Comparison of ENCODE assay signal across 5 worm cellular contexts in genomic region chrX:14101986-14102385, ce11.
TF ChIP-seq lines count a peak whose summit lies in the region.

Gene F16B12.6 (plus strand): TSS chrX:14102316.

TF ChIP-seq in whole organism, L1 larva, 84 proteins besides CTCF, POLR2A, EP300 and RAD21 (continues in another document):
- TF ChIP-seq unc-86 (tag; optimal IDR thresholded peaks at IDR 0.05; lab: Kevin White, UChicago) (peak; percentile 64), nhr-90 (tag; optimal IDR thresholded peaks at IDR 0.05; lab: Kevin White, UChicago; ENCODE audit: poor library complexity) (peak; percentile 68), ceh-88 (GFP tag; IDR thresholded peaks at IDR 0.05; lab: Robert Waterston, UW) (peak; percentile 57; the same call in 1 of the 2 replicates), ceh-63 (GFP tag; optimal IDR thresholded peaks at IDR 0.05; lab: Kevin White, UChicago) (no peak), lin-15B (tag; optimal IDR thresholded peaks at IDR 0.05; lab: Kevin White, UChicago) (peak; percentile 88), lin-13 (GFP tag; optimal IDR thresholded peaks at IDR 0.05; lab: Kevin White, UChicago) (peak; percentile 78), skn-1 (tag; optimal IDR thresholded peaks at IDR 0.05; lab: Kevin White, UChicago) (peak; percentile 75), ama-1 (optimal IDR thresholded peaks at IDR 0.05; lab: Kevin White, UChicago) (no peak), snu-23 (GFP tag; optimal IDR thresholded peaks at IDR 0.05; lab: Kevin White, UChicago) (peak; percentile 91), elt-2 (tag; optimal IDR thresholded peaks at IDR 0.05; lab: Kevin White, UChicago) (peak; percentile 23), aly-2 (tag; optimal IDR thresholded peaks at IDR 0.05; lab: Kevin White, UChicago) (peak; percentile 53), ceh-8 (GFP tag; optimal IDR thresholded peaks at IDR 0.05; lab: Kevin White, UChicago) (no peak), nhr-85 (tag; lab: Kevin White, UChicago) (peak; percentile 90), lin-14 (GFP tag; optimal IDR thresholded peaks at IDR 0.05; lab: Kevin White, UChicago) (peak; percentile 97), nhr-71 (tag; optimal IDR thresholded peaks at IDR 0.05; lab: Kevin White, UChicago) (peak; percentile 88), C16A3.4 (tag; optimal IDR thresholded peaks at IDR 0.05; lab: Kevin White, UChicago) (peak; percentile 79), unc-98 (GFP tag; IDR thresholded peaks at IDR 0.05; lab: Robert Waterston, UW) (no peak), swsn-7 (tag; optimal IDR thresholded peaks at IDR 0.05; lab: Kevin White, UChicago) (peak; percentile 82)

TF ChIP-seq in whole organism, L3 larva, 47 proteins besides CTCF, POLR2A, EP300 and RAD21 (continues in another document):
- no peak for TF ChIP-seq fos-1 (tag; optimal IDR thresholded peaks at IDR 0.05; lab: Kevin White, UChicago)
- TF ChIP-seq unc-62 (GFP tag; optimal IDR thresholded peaks at IDR 0.05; lab: Kevin White, UChicago) = no peak
- peak; percentile 84 for TF ChIP-seq nfya-1 (tag; optimal IDR thresholded peaks at IDR 0.05; lab: Kevin White, UChicago; ENCODE audit: insufficient read depth)
- TF ChIP-seq nhr-28 (tag; optimal IDR thresholded peaks at IDR 0.05; lab: Kevin White, UChicago) = no peak
- TF ChIP-seq lsy-12 (tag; optimal IDR thresholded peaks at IDR 0.05; lab: Kevin White, UChicago) = peak; percentile 2
- peak; percentile 65 for TF ChIP-seq skn-1 (tag; optimal IDR thresholded peaks at IDR 0.05; lab: Kevin White, UChicago)
- TF ChIP-seq nhr-76 (tag; optimal IDR thresholded peaks at IDR 0.05; lab: Kevin White, UChicago) = no peak
- TF ChIP-seq pqm-1 (tag; optimal IDR thresholded peaks at IDR 0.05; lab: Kevin White, UChicago) = peak; percentile 43
- no peak for TF ChIP-seq sea-2 (GFP tag; optimal IDR thresholded peaks at IDR 0.05; lab: Kevin White, UChicago)
- TF ChIP-seq elt-3 (tag; optimal IDR thresholded peaks at IDR 0.05; lab: Kevin White, UChicago) = no peak
- TF ChIP-seq fkh-2 (tag; optimal IDR thresholded peaks at IDR 0.05; lab: Kevin White, UChicago) = no peak
- peak; percentile 47 for TF ChIP-seq jun-1 (tag; optimal IDR thresholded peaks at IDR 0.05; lab: Kevin White, UChicago)
- TF ChIP-seq aly-2 (tag; optimal IDR thresholded peaks at IDR 0.05; lab: Kevin White, UChicago) = no peak
- TF ChIP-seq nhr-25 (tag; optimal IDR thresholded peaks at IDR 0.05; lab: Kevin White, UChicago) = peak; percentile 80
- peak; percentile 54 for TF ChIP-seq snpc-4 (tag; optimal IDR thresholded peaks at IDR 0.05; lab: Kevin White, UChicago)
- peak; percentile 47 for TF ChIP-seq lin-39 (tag; optimal IDR thresholded peaks at IDR 0.05; lab: Kevin White, UChicago)
- TF ChIP-seq elt-2 (tag; optimal IDR thresholded peaks at IDR 0.05; lab: Kevin White, UChicago) = peak; percentile 64
- TF ChIP-seq elt-1 (tag; optimal IDR thresholded peaks at IDR 0.05; lab: Kevin White, UChicago) = peak; percentile 23
- TF ChIP-seq ztf-4 (tag; optimal IDR thresholded peaks at IDR 0.05; lab: Kevin White, UChicago) = no peak
- TF ChIP-seq nhr-67 (tag; optimal IDR thresholded peaks at IDR 0.05; lab: Kevin White, UChicago) = no peak

TF ChIP-seq in whole organism, early embryonic, 17 proteins besides CTCF, POLR2A, EP300 and RAD21:
- TF ChIP-seq scrt-1 (GFP tag; IDR thresholded peaks at IDR 0.05; lab: Robert Waterston, UW) (no peak), tbx-11 (GFP tag; IDR thresholded peaks at IDR 0.05; lab: Robert Waterston, UW) (no peak), tbx-37 (GFP tag; conservative IDR thresholded peaks at IDR 0.05; lab: Robert Waterston, UW) (no peak), hmg-4 (GFP tag; optimal IDR thresholded peaks at IDR 0.05; lab: Kevin White, UChicago) (peak; percentile 45), F13C5.2 (tag; optimal IDR thresholded peaks at IDR 0.05; lab: Kevin White, UChicago) (peak; percentile 57), hmbx-1 (tag; optimal IDR thresholded peaks at IDR 0.05; lab: Kevin White, UChicago) (no peak)

TF ChIP-seq in whole organism, midembryonic, 9 proteins besides CTCF, POLR2A, EP300 and RAD21:
- TF ChIP-seq tab-1 (GFP tag; IDR thresholded peaks at IDR 0.05; lab: Robert Waterston, UW) (no peak), ztf-23 (GFP tag; IDR thresholded peaks at IDR 0.05; lab: Robert Waterston, UW) (no peak), cog-1 (tag; optimal IDR thresholded peaks at IDR 0.05; lab: Kevin White, UChicago) (peak; percentile 71), flt-1 (GFP tag; IDR thresholded peaks at IDR 0.05; lab: Robert Waterston, UW) (peak; percentile 35; the same call in 1 of the 2 replicates), med-1 (GFP tag; optimal IDR thresholded peaks at IDR 0.05; lab: Kevin White, UChicago; ENCODE audit: insufficient read depth) (no peak), ref-1 (GFP tag; conservative IDR thresholded peaks at IDR 0.05; lab: Robert Waterston, UW) (no peak)

TF ChIP-seq in whole organism, young adult, 124 proteins besides CTCF, POLR2A, EP300 and RAD21 (continues in another document):
- no peak for TF ChIP-seq nfya-2 (GFP tag; IDR thresholded peaks at IDR 0.05; lab: Robert Waterston, UW)
- no peak for TF ChIP-seq F22D6.2 (tag; optimal IDR thresholded peaks at IDR 0.05; lab: Kevin White, UChicago)
- TF ChIP-seq snpc-4 (GFP tag; optimal IDR thresholded peaks at IDR 0.05; lab: Kevin White, UChicago) = no peak
- TF ChIP-seq snpc-4 (tag; optimal IDR thresholded peaks at IDR 0.05; lab: Kevin White, UChicago) = peak in 3 of 4 experiments; percentile 16 to 49 (median 17)
- TF ChIP-seq rcor-1 (GFP tag; IDR thresholded peaks at IDR 0.05; lab: Robert Waterston, UW) = peak; percentile 42; the same call in 1 of the 2 replicates
- TF ChIP-seq nhr-80 (tag; optimal IDR thresholded peaks at IDR 0.05; lab: Kevin White, UChicago) = peak; percentile 60
- no peak for TF ChIP-seq sea-2 (GFP tag; IDR thresholded peaks at IDR 0.05; lab: Robert Waterston, UW)
- TF ChIP-seq nhr-90 (tag; optimal IDR thresholded peaks at IDR 0.05; lab: Kevin White, UChicago) = no peak
- TF ChIP-seq madf-6 (GFP tag; IDR thresholded peaks at IDR 0.05; lab: Robert Waterston, UW) = peak; percentile 43; the same call in 1 of the 2 replicates
- TF ChIP-seq F57A8.1 (GFP tag; optimal IDR thresholded peaks at IDR 0.05; lab: Kevin White, UChicago) = no peak
- TF ChIP-seq mes-4 (tag; optimal IDR thresholded peaks at IDR 0.05; lab: Kevin White, UChicago) = no peak
- no peak for TF ChIP-seq K11D2.4 (GFP tag; IDR thresholded peaks at IDR 0.05; lab: Robert Waterston, UW)
- TF ChIP-seq ekl-4 (GFP tag; IDR thresholded peaks at IDR 0.05; lab: Robert Waterston, UW) = no peak
- peak; percentile 75 for TF ChIP-seq dox-1 (GFP tag; IDR thresholded peaks at IDR 0.05; lab: Robert Waterston, UW)
- TF ChIP-seq lin-35 (GFP tag; optimal IDR thresholded peaks at IDR 0.05; lab: Kevin White, UChicago) = peak in 1 of 3 experiments; percentile 39
- TF ChIP-seq mel-28 (tag; optimal IDR thresholded peaks at IDR 0.05; lab: Kevin White, UChicago; ENCODE audit: borderline replicate concordance) = no peak
- peak; percentile 31 for TF ChIP-seq madf-10 (tag; optimal IDR thresholded peaks at IDR 0.05; lab: Kevin White, UChicago)
- no peak for TF ChIP-seq ceh-58 (GFP tag; IDR thresholded peaks at IDR 0.05; lab: Robert Waterston, UW)
- peak; percentile 17 for TF ChIP-seq repo-1 (tag; optimal IDR thresholded peaks at IDR 0.05; lab: Kevin White, UChicago)
- no peak for TF ChIP-seq nhr-120 (GFP tag; IDR thresholded peaks at IDR 0.05; lab: Robert Waterston, UW)
- TF ChIP-seq ztf-18 (tag; optimal IDR thresholded peaks at IDR 0.05; lab: Kevin White, UChicago) = peak; percentile 37
- TF ChIP-seq ceh-40 (GFP tag; IDR thresholded peaks at IDR 0.05; lab: Robert Waterston, UW) = no peak
- TF ChIP-seq akir-1 (GFP tag; optimal IDR thresholded peaks at IDR 0.05; lab: Kevin White, UChicago) = no peak
- TF ChIP-seq ztf-28 (GFP tag; IDR thresholded peaks at IDR 0.05; lab: Robert Waterston, UW) = no peak
- TF ChIP-seq cebp-2 (GFP tag; IDR thresholded peaks at IDR 0.05; lab: Robert Waterston, UW) = no peak
- no peak for TF ChIP-seq attf-6 (GFP tag; IDR thresholded peaks at IDR 0.05; lab: Robert Waterston, UW)
- no peak for TF ChIP-seq B0019.2 (GFP tag; conservative IDR thresholded peaks at IDR 0.05; lab: Robert Waterston, UW)
- peak; percentile 71 for TF ChIP-seq ceh-27 (GFP tag; optimal IDR thresholded peaks at IDR 0.05; lab: Kevin White, UChicago)
- TF ChIP-seq F37B4.10 (GFP tag; IDR thresholded peaks at IDR 0.05; lab: Robert Waterston, UW) = no peak
- TF ChIP-seq madf-3 (GFP tag; IDR thresholded peaks at IDR 0.05; lab: Robert Waterston, UW) = no peak
- peak; percentile 71 for TF ChIP-seq K12H6.12 (tag; optimal IDR thresholded peaks at IDR 0.05; lab: Kevin White, UChicago)
- peak; percentile 90 for TF ChIP-seq mcd-1 (GFP tag; IDR thresholded peaks at IDR 0.05; lab: Robert Waterston, UW)
- peak; percentile 61 for TF ChIP-seq efl-1 (GFP tag; optimal IDR thresholded peaks at IDR 0.05; lab: Kevin White, UChicago)
- TF ChIP-seq ztf-6 (GFP tag; IDR thresholded peaks at IDR 0.05; lab: Robert Waterston, UW) = no peak
- no peak for TF ChIP-seq hmg-20 (GFP tag; IDR thresholded peaks at IDR 0.05; lab: Robert Waterston, UW)
- TF ChIP-seq lsl-1 (GFP tag; optimal IDR thresholded peaks at IDR 0.05; lab: Kevin White, UChicago) = no peak
- no peak for TF ChIP-seq cebp-1 (GFP tag; IDR thresholded peaks at IDR 0.05; lab: Robert Waterston, UW)
- no peak for TF ChIP-seq cebp-1 (tag; optimal IDR thresholded peaks at IDR 0.05; lab: Kevin White, UChicago)
- TF ChIP-seq F10E7.11 (tag; optimal IDR thresholded peaks at IDR 0.05; lab: Kevin White, UChicago) = no peak
- TF ChIP-seq F55B11.4 (tag; optimal IDR thresholded peaks at IDR 0.05; lab: Kevin White, UChicago; ENCODE audit: borderline replicate concordance, insufficient read depth) = no peak
- TF ChIP-seq dpl-1 (GFP tag; optimal IDR thresholded peaks at IDR 0.05; lab: Kevin White, UChicago) = peak; percentile 43
- TF ChIP-seq sptf-2 (GFP tag; optimal IDR thresholded peaks at IDR 0.05; lab: Kevin White, UChicago) = no peak
- TF ChIP-seq ztf-26 (tag; optimal IDR thresholded peaks at IDR 0.05; lab: Kevin White, UChicago) = peak; percentile 16
- no peak for TF ChIP-seq Y95B8A.8 (GFP tag; IDR thresholded peaks at IDR 0.05; lab: Robert Waterston, UW)
- peak; percentile 91 for TF ChIP-seq hmg-1.2 (GFP tag; IDR thresholded peaks at IDR 0.05; lab: Robert Waterston, UW)
- TF ChIP-seq egl-18 (GFP tag; IDR thresholded peaks at IDR 0.05; lab: Robert Waterston, UW) = 0 out of 2 replicates have a peak, but pooled peaks have one; percentile 67
- TF ChIP-seq Y56A3A.18 (GFP tag; IDR thresholded peaks at IDR 0.05; lab: Robert Waterston, UW) = 0 out of 2 replicates have a peak, but pooled peaks have one; percentile 32
- TF ChIP-seq him-1 (tag; optimal IDR thresholded peaks at IDR 0.05; lab: Kevin White, UChicago) = no peak
- no peak for TF ChIP-seq hsf-1 (GFP tag; IDR thresholded peaks at IDR 0.05; lab: Robert Waterston, UW)

Comparison
In these comparisons a context has a peak if more than half of its experiments do, and no peak if none do; other contexts are left out.
1. Of the 8 proteins assayed by ChIP-seq in both whole organism, young adult and whole organism, L1 larva: peak only in whole organism, young adult: none; only in whole organism, L1 larva: nhr-90 and unc-130; in both: dpl-1, efl-1 and snpc-4; in neither: 2; mixed calls (peak in some experiments, not most) for 1.